Worm (Caenorhabditis elegans) whole organism, L1 larva: ENCODE results near the gene ZK154.1.
A peak's percentile ranks its signal among the peaks of the same experiment; 100 is the strongest.

Experiments
- C04F5.9 ChIP-seq: sonication (generic microtip); optimal IDR thresholded peaks from 2 replicates; lab custom pipeline; 2016; ENCODE audit warnings: missing genetic modification characterization, missing compliant biosample characterization
- C16A3.4 ChIP-seq: fragments of 150-350 bp; optimal IDR thresholded peaks from 2 replicates; lab custom pipeline; 2014; ENCODE audit warnings: missing biosample characterization, missing genetic modification characterization
- C34B4.2 ChIP-seq: sonication (generic microtip); optimal IDR thresholded peaks from 2 replicates; lab custom pipeline; 2017; ENCODE audit warnings: mild to moderate bottlenecking, missing genetic modification characterization, missing compliant biosample characterization
- aha-1 ChIP-seq: fragments of 150-350 bp; optimal IDR thresholded peaks from 2 replicates; lab custom pipeline; 2014; ENCODE audit warnings: missing biosample characterization, missing genetic modification characterization
- aly-2 ChIP-seq: fragments of 150-350 bp; optimal IDR thresholded peaks from 2 replicates; lab custom pipeline; 2014; ENCODE audit warnings: missing biosample characterization, missing genetic modification characterization
- ama-1 ChIP-seq: fragments of 150-350 bp; optimal IDR thresholded peaks from 2 replicates; lab custom pipeline; 2014
- blmp-1 ChIP-seq: fragments of 150-350 bp; optimal IDR thresholded peaks from 2 replicates; lab custom pipeline; 2014; ENCODE audit warnings: missing biosample characterization, missing genetic modification characterization
- ceh-82 ChIP-seq, 3 experiments: fragments of 150-350 bp in 1 of 3; sonication (generic microtip) in 2 of 3; optimal IDR thresholded peaks; 2 replicates each; lab custom pipeline; 2014 to 2017; ENCODE audit warnings: missing biosample characterization in 3 of 3, missing genetic modification characterization in 3 of 3
- ceh-88 ChIP-seq: fragments of 200-800 bp; sonication (Bioruptor generic); IDR thresholded peaks from 2 replicates; pipeline ENCODE4 v1.3.6; 2022; ENCODE audit warnings: missing genetic modification characterization, missing compliant biosample characterization
- efl-1 ChIP-seq, 4 experiments: fragments of 150-350 bp; optimal IDR thresholded peaks in 3 of 4; peaks in 1 of 4; 1 replicate in 1 of 4; 2 replicates in 3 of 4; lab custom pipeline; 2014; ENCODE audit warnings: missing biosample characterization in 2 of 4, missing genetic modification characterization in 2 of 4, missing genetic modification reagents in 2 of 4
- efl-3 ChIP-seq: fragments of 200-800 bp; sonication (Bioruptor generic); optimal IDR thresholded peaks from 2 replicates; lab custom pipeline; 2018; ENCODE audit warnings: mild to moderate bottlenecking, missing genetic modification characterization, missing compliant biosample characterization
- egl-13 ChIP-seq: sonication (generic microtip); optimal IDR thresholded peaks from 2 replicates; lab custom pipeline; 2016; ENCODE audit warnings: missing genotype, missing genetic modification reagents, missing genetic modification characterization, missing compliant biosample characterization
- egl-27 ChIP-seq, 2 experiments: fragments of 150-350 bp in 1 of 2; sonication (generic microtip); optimal IDR thresholded peaks; 3 replicates each; lab custom pipeline; 2017 to 2018; ENCODE audit warnings: missing biosample characterization in 2 of 2, missing genetic modification characterization in 2 of 2, missing genetic modification reagents in 2 of 2
- elt-2 ChIP-seq: sonication (generic microtip); optimal IDR thresholded peaks from 2 replicates; lab custom pipeline; 2016; ENCODE audit warnings: missing genetic modification characterization, mild to moderate bottlenecking, inconsistent platforms, missing compliant biosample characterization, missing genetic modification reagents
- elt-3 ChIP-seq, 6 experiments: fragments of 150-350 bp in 1 of 6; sonication (generic microtip); optimal IDR thresholded peaks; 2 replicates each; lab custom pipeline; 2017 to 2018; ENCODE audit warnings: missing biosample characterization in 6 of 6, missing genetic modification characterization in 6 of 6, inconsistent platforms in 1 of 6
- fos-1 ChIP-seq: fragments of 150-350 bp; optimal IDR thresholded peaks from 2 replicates; lab custom pipeline; 2014; ENCODE audit warnings: missing biosample characterization, missing genetic modification characterization
- grh-1 ChIP-seq: fragments of 200-800 bp; sonication (Bioruptor generic); IDR thresholded peaks from 2 replicates; pipeline ENCODE4 v1.3.6; 2022; ENCODE audit warnings: missing genetic modification reagents, missing genetic modification characterization, missing compliant biosample characterization
- isw-1 ChIP-seq: fragments of 200-800 bp; sonication (Bioruptor generic); IDR thresholded peaks from 2 replicates; pipeline ENCODE4 v1.3.6; 2022; ENCODE audit warnings: missing genetic modification characterization, missing compliant biosample characterization
- jun-1 ChIP-seq: fragments of 150-350 bp; optimal IDR thresholded peaks from 2 replicates; lab custom pipeline; 2014; ENCODE audit warnings: missing biosample characterization, missing genetic modification reagents, missing genetic modification characterization
- lin-14 ChIP-seq: fragments of 200-800 bp; sonication (Bioruptor generic); optimal IDR thresholded peaks from 2 replicates; lab custom pipeline; 2018; ENCODE audit warnings: mild to moderate bottlenecking, missing genetic modification characterization, moderate library complexity, missing compliant biosample characterization
- lsy-2 ChIP-seq, 2 experiments: fragments of 150-350 bp; optimal IDR thresholded peaks; 2 replicates each; lab custom pipeline; 2014; ENCODE audit warnings: missing biosample characterization in 2 of 2, missing genetic modification characterization in 2 of 2
- mab-9 ChIP-seq: fragments of 200-800 bp; sonication (Bioruptor generic); IDR thresholded peaks from 2 replicates; pipeline ENCODE4 v1.3.6; 2022; ENCODE audit warnings: missing genetic modification reagents, missing genetic modification characterization, missing compliant biosample characterization
- mdl-1 ChIP-seq, 2 experiments: fragments of 150-350 bp; optimal IDR thresholded peaks; 2 replicates each; lab custom pipeline; 2014 to 2017; ENCODE audit warnings: missing biosample characterization in 2 of 2, missing genetic modification characterization in 2 of 2, inconsistent platforms in 1 of 2
- mef-2 ChIP-seq: fragments of 150-350 bp; optimal IDR thresholded peaks from 2 replicates; lab custom pipeline; 2014; ENCODE audit warnings: missing biosample characterization, missing genetic modification characterization
- mep-1 ChIP-seq: fragments of 150-350 bp; optimal IDR thresholded peaks from 2 replicates; lab custom pipeline; 2014; ENCODE audit warnings: missing biosample characterization, missing genetic modification characterization
- nhr-12 ChIP-seq: sonication (generic microtip); optimal IDR thresholded peaks from 2 replicates; lab custom pipeline; 2017; ENCODE audit warnings: missing biosample characterization, missing genetic modification characterization
- nhr-19 ChIP-seq: fragments of 200-800 bp; sonication (Bioruptor generic); conservative IDR thresholded peaks from 2 replicates; pipeline ENCODE4 v1.3.6; 2022; ENCODE audit warnings: missing genetic modification characterization, missing compliant biosample characterization
- nhr-20 ChIP-seq: sonication (generic microtip); optimal IDR thresholded peaks from 2 replicates; lab custom pipeline; 2016; ENCODE audit warnings: mild to moderate bottlenecking, missing genetic modification characterization, missing compliant biosample characterization
- nhr-76 ChIP-seq: sonication (generic microtip); optimal IDR thresholded peaks from 2 replicates; lab custom pipeline; 2017; ENCODE audit warnings: missing biosample characterization, missing genetic modification characterization
- nhr-85 ChIP-seq: sonication (generic microtip); peaks from one replicate; lab custom pipeline; 2016; ENCODE audit warnings: missing genetic modification characterization, inconsistent platforms, missing compliant biosample characterization
- nhr-90 ChIP-seq: sonication (generic microtip); optimal IDR thresholded peaks from 2 replicates; lab custom pipeline; 2016; ENCODE audit warnings: mild to moderate bottlenecking, missing genetic modification characterization, missing compliant biosample characterization; ENCODE audit not compliant: poor library complexity
- pag-3 ChIP-seq: sonication (generic microtip); optimal IDR thresholded peaks from 2 replicates; lab custom pipeline; 2017; ENCODE audit warnings: missing genetic modification characterization, mild to moderate bottlenecking, missing compliant biosample characterization, antibody characterized with exemption, borderline replicate concordance; ENCODE audit not compliant: insufficient read depth
- pqm-1 ChIP-seq: sonication (generic microtip); optimal IDR thresholded peaks from 3 replicates; lab custom pipeline; 2017; ENCODE audit warnings: missing biosample characterization, missing genetic modification characterization
- rnt-1 ChIP-seq: sonication (generic microtip); optimal IDR thresholded peaks from 2 replicates; lab custom pipeline; 2016; ENCODE audit warnings: mild to moderate bottlenecking, missing genetic modification characterization, moderate library complexity, missing compliant biosample characterization
- skn-1 ChIP-seq: fragments of 150-350 bp; optimal IDR thresholded peaks from 2 replicates; lab custom pipeline; 2014; ENCODE audit warnings: missing biosample characterization, missing genetic modification characterization
- snpc-4 ChIP-seq: fragments of 150-350 bp; optimal IDR thresholded peaks from 2 replicates; lab custom pipeline; 2014; ENCODE audit warnings: missing biosample characterization, missing genetic modification characterization
- snu-23 ChIP-seq: sonication (generic microtip); optimal IDR thresholded peaks from 2 replicates; lab custom pipeline; 2016; ENCODE audit warnings: missing genetic modification characterization, missing compliant biosample characterization
- sup-37 ChIP-seq: fragments of 200-800 bp; sonication (Bioruptor generic); optimal IDR thresholded peaks from 2 replicates; lab custom pipeline; 2018; ENCODE audit warnings: mild to moderate bottlenecking, missing genetic modification characterization, missing compliant biosample characterization
- tlp-1 ChIP-seq: fragments of 150-350 bp; optimal IDR thresholded peaks from 2 replicates; lab custom pipeline; 2014; ENCODE audit warnings: missing biosample characterization, missing genetic modification characterization
- unc-130 ChIP-seq: fragments of 150-350 bp; optimal IDR thresholded peaks from 2 replicates; lab custom pipeline; 2017; ENCODE audit warnings: missing biosample characterization, missing genetic modification characterization, inconsistent platforms
- unc-30 ChIP-seq: sonication (generic microtip); optimal IDR thresholded peaks from 2 replicates; lab custom pipeline; 2017; ENCODE audit warnings: missing biosample characterization, missing genetic modification characterization
- unc-62 ChIP-seq: fragments of 150-350 bp; optimal IDR thresholded peaks from 2 replicates; lab custom pipeline; 2014; ENCODE audit warnings: missing biosample characterization, missing genetic modification reagents, missing genetic modification characterization
- vab-15 ChIP-seq: sonication (generic microtip); optimal IDR thresholded peaks from 2 replicates; lab custom pipeline; 2017; ENCODE audit warnings: missing genotype, mild to moderate bottlenecking, missing genetic modification characterization, missing compliant biosample characterization
- ztf-11 ChIP-seq, 2 experiments: sonication (generic microtip); optimal IDR thresholded peaks; 2 replicates each; lab custom pipeline; 2016 to 2017; ENCODE audit warnings: missing genetic modification characterization in 2 of 2, missing biosample characterization in 1 of 2, missing compliant biosample characterization in 1 of 2
- ztf-4 ChIP-seq: fragments of 150-350 bp; optimal IDR thresholded peaks from 2 replicates; lab custom pipeline; 2014; ENCODE audit warnings: missing biosample characterization, missing genetic modification characterization

Gene ZK154.1

ce11 chrX:7815230-7815629, 35.9 kb downstream of the ZK154.1 start:
- TF ChIP-seq elt-3 (tag; optimal IDR thresholded peaks at IDR 0.05; lab: Kevin White, UChicago) (peak in 1 of 6 experiments; percentile 1), egl-27 (tag; optimal IDR thresholded peaks at IDR 0.05; lab: Kevin White, UChicago) (no peak), pqm-1 (tag; lab: Kevin White, UChicago) (no peak), unc-62 (GFP tag; lab: Kevin White, UChicago) (no peak), skn-1 (tag; lab: Kevin White, UChicago) (peak; percentile 75)
- TF ChIP-seq, all 84 proteins: peak for 2

ce11 chrX:7816434-7816974, 37.1 kb downstream of the ZK154.1 start, which contains the start of the genes sek-1 and R03G5.6:
Gene sek-1 (plus strand): TSS chrX:7816734.
Gene R03G5.6 (minus strand): TSS chrX:7816924.
- TF ChIP-seq unc-30 (tag; lab: Kevin White, UChicago) (no peak), mef-2 (no peak), lin-14 (GFP tag; lab: Kevin White, UChicago) (no peak), nhr-85 (tag; lab: Kevin White, UChicago) (no peak), ceh-88 (no peak), nhr-19 (GFP tag; lab: Robert Waterston, UW) (no peak), aly-2 (tag; lab: Kevin White, UChicago) (no peak), ztf-11 (tag; optimal IDR thresholded peaks at IDR 0.05; lab: Kevin White, UChicago) (no peak), blmp-1 (tag; lab: Kevin White, UChicago) (no peak), vab-15 (tag; lab: Kevin White, UChicago) (no peak), aha-1 (no peak), elt-2 (no peak), mdl-1 (tag; optimal IDR thresholded peaks at IDR 0.05; lab: Kevin White, UChicago) (no peak), pag-3 (tag; lab: Kevin White, UChicago) (no peak)

DNA sequence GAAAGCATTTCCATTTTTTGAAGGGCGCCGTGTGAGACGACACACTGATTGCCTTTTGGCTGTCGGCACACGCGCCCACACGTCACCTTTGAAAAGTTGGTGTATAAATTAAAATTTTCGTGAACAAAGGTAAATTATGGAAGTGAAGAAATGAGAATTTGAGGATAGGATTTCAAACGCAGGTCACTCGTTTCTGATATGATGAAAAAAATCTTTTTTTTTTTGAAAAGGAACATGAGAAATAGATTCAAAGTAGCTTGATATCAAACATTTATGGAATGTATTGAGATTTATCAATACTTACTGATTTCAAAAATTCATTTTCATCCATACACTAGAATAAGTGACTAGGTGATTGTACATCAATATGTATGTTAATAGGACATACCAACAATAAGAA, 38.2 kb downstream of the ZK154.1 start:
- TF ChIP-seq lin-14 (GFP tag; lab: Kevin White, UChicago): peak; percentile 9
- TF ChIP-seq snu-23 (GFP tag; lab: Kevin White, UChicago): no peak

DNA sequence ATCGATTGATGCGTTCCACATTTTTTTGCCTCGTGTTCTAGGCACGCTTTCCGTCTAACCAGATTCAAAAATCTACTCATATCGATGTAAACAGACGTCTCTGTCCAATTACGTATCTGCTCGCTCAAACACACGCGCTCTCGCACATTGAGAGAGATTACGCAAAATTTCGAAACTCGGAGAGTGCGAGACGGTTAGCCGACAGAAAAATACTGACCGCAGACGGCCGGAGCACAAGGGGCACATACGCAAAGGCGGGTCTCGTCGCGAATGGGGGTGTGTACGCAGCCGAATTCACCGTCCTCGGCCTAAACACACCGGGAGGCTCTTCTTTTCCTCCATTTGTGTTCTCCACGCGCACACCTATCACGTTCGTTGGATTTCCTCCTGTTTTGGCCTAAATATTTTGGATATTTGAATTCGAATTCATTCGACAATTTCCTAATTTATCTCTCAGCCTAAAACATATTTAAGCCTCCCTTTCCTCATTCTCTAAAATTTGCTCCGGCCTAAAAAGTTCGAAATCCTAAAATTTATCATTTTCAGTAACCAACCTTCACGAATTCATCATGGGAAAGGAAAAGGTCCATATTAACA, 43.8 kb downstream of the ZK154.1 start, which contains the start of gene eef-1A.2:
Gene eef-1A.2, plus strand, starts transcription at position 547 of the 597 bp plus-strand sequence.
- TF ChIP-seq ceh-82 (tag; optimal IDR thresholded peaks at IDR 0.05; lab: Kevin White, UChicago) (peak; percentile 89 to 97 (median 96)), grh-1 (peak; percentile 91), nhr-12 (tag; lab: Kevin White, UChicago) (no peak), C16A3.4 (tag; lab: Kevin White, UChicago) (peak; percentile 89), ztf-4 (tag; lab: Kevin White, UChicago) (peak; percentile 76), lsy-2 (tag; optimal IDR thresholded peaks at IDR 0.05; lab: Kevin White, UChicago) (peak; percentile 89 to 96), mdl-1 (tag; optimal IDR thresholded peaks at IDR 0.05; lab: Kevin White, UChicago) (peak; percentile 72 to 98), sup-37 (peak; percentile 76), unc-130 (peak; percentile 83), nhr-85 (tag; lab: Kevin White, UChicago) (peak; percentile 98), skn-1 (tag; lab: Kevin White, UChicago) (peak; percentile 98), fos-1 (peak; percentile 96), nhr-76 (tag; lab: Kevin White, UChicago) (no peak), blmp-1 (tag; lab: Kevin White, UChicago) (peak; percentile 55), C34B4.2 (tag; lab: Kevin White, UChicago) (no peak), efl-1 (optimal IDR thresholded peaks at IDR 0.05; lab: Kevin White, UChicago) (peak; percentile 82 to 93), efl-1 (GFP tag; optimal IDR thresholded peaks at IDR 0.05 in 1 of 2; lab: Kevin White, UChicago) (peak; percentile 79 to 96), tlp-1 (no peak), C04F5.9 (tag; lab: Kevin White, UChicago) (peak; percentile 68), rnt-1 (peak; percentile 97), jun-1 (tag; lab: Kevin White, UChicago) (peak; percentile 97), nhr-90 (tag; lab: Kevin White, UChicago) (peak; percentile 93), mep-1 (peak; percentile 96), efl-3 (GFP tag; lab: Kevin White, UChicago) (no peak), mab-9 (GFP tag; lab: Robert Waterston, UW) (peak; percentile 78), ama-1 (lab: Kevin White, UChicago) (peak; percentile 74), nhr-20 (tag; lab: Kevin White, UChicago) (peak; percentile 97), pag-3 (tag; lab: Kevin White, UChicago) (no peak), snpc-4 (tag; lab: Kevin White, UChicago) (peak; percentile 75), ztf-11 (tag; optimal IDR thresholded peaks at IDR 0.05; lab: Kevin White, UChicago) (peak in 1 of 2 experiments; percentile 80), isw-1 (GFP tag; lab: Robert Waterston, UW) (peak; percentile 95), egl-13 (tag; lab: Kevin White, UChicago) (peak; percentile 92)
